Worm (Caenorhabditis elegans): ENCODE results near the gene gln-1.
A peak's percentile ranks its signal among the peaks of the same experiment; 100 is the strongest.

gln-1 gene

DNA sequence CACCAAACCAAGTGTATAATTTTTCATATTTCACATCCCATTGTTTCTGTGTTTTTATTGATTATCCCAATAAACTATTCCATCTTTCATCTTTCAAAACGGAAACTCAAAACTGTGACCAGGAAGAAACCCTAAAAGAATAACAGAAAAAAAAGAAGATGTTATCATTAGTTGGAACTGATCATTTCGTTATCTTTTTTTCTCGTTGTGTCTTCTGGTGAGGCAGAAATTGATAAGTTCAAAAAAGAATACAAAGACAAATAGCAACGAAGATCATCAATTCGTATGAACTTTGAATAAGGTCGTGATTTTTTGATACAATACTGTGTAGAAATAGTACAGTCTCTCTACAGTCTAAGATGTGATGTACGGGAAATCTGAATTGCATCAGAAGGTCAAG, 23.7 kb downstream of the gln-1 start:
- TF ChIP-seq unc-98 (GFP tag; IDR thresholded peaks at IDR 0.05) (no peak), zip-4 (GFP tag; optimal IDR thresholded peaks at IDR 0.05) (no peak), nhr-20 (tag; optimal IDR thresholded peaks at IDR 0.05) (peak; percentile 15), elt-3 (tag; optimal IDR thresholded peaks at IDR 0.05) (peak in 3 of 6 experiments; percentile 41 to 72 (median 66)), lin-14 (GFP tag; optimal IDR thresholded peaks at IDR 0.05) (peak; percentile 48), blmp-1 (tag; optimal IDR thresholded peaks at IDR 0.05) (peak; percentile 44), rnt-1 (tag; optimal IDR thresholded peaks at IDR 0.05) (no peak), lin-35 (GFP tag; optimal IDR thresholded peaks at IDR 0.05) (peak in 1 of 2 experiments; percentile 14), elt-2 (tag; optimal IDR thresholded peaks at IDR 0.05) (peak; percentile 38)

DNA sequence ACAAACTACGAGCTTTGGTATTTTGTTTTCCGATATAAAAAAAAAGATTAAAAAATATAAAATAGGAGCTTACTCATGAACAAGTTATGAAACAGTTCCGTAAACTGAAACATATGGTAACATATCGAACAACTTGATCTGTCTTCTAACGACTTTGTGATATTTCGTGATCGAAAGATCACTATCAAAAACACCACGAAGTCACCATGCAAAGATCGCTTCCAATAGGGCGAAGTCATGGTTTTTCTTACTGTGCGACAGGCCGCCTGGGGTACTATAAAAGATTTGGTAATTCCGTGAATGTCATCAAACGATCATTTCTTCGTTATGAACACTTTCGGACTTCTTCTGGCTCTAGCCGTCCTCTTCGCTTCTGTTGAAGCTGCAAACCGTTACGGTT, 24.6 kb downstream of the gln-1 start, which contains the start of gene C45B2.3:
Gene C45B2.3 (plus strand): TSS at position 301 of the 400 bp plus-strand sequence.
- TF ChIP-seq rnt-1 (tag; optimal IDR thresholded peaks at IDR 0.05) (no peak), nhr-19 (GFP tag; conservative IDR thresholded peaks at IDR 0.05) (no peak), unc-98 (GFP tag; IDR thresholded peaks at IDR 0.05) (no peak), sup-37 (GFP tag; optimal IDR thresholded peaks at IDR 0.05) (no peak), vab-15 (tag; optimal IDR thresholded peaks at IDR 0.05) (no peak), ama-1 (optimal IDR thresholded peaks at IDR 0.05) (no peak), efl-3 (GFP tag; optimal IDR thresholded peaks at IDR 0.05) (no peak), nhr-11 (tag; optimal IDR thresholded peaks at IDR 0.05) (no peak), lin-14 (GFP tag; optimal IDR thresholded peaks at IDR 0.05) (no peak), nhr-76 (tag; optimal IDR thresholded peaks at IDR 0.05) (no peak), ceh-88 (GFP tag; IDR thresholded peaks at IDR 0.05) (no peak), nhr-237 (tag; optimal IDR thresholded peaks at IDR 0.05) (no peak), unc-30 (tag; optimal IDR thresholded peaks at IDR 0.05) (no peak)

DNA sequence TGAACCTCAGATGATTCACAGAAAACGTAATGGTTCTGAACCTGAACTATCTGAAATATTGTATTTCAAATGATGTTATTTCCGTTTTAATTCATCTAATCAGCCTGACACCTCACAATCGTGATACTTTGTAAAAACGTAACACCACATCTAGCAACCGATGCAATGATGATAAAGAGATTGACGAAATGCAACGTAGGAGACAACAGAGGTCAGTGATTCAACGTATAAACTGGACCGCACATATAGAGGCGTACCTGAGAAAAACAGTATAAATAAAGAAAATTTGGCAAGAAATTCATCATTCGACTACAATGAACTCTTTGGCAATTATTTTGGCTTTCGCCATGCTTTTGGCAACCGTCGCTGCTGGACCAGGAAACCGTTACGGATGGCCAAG, 26.4 kb downstream of the gln-1 start, which contains the start of gene C45B2.2:
Gene C45B2.2 (plus strand): TSS at position 301 of the 400 bp plus-strand sequence.
- TF ChIP-seq elt-3 (tag; optimal IDR thresholded peaks at IDR 0.05) (no peak), mef-2 (tag; optimal IDR thresholded peaks at IDR 0.05) (no peak), isw-1 (GFP tag; IDR thresholded peaks at IDR 0.05) (no peak), skn-1 (tag; optimal IDR thresholded peaks at IDR 0.05) (no peak), aha-1 (tag; optimal IDR thresholded peaks at IDR 0.05) (no peak), tlp-1 (tag; optimal IDR thresholded peaks at IDR 0.05) (no peak)

DNA sequence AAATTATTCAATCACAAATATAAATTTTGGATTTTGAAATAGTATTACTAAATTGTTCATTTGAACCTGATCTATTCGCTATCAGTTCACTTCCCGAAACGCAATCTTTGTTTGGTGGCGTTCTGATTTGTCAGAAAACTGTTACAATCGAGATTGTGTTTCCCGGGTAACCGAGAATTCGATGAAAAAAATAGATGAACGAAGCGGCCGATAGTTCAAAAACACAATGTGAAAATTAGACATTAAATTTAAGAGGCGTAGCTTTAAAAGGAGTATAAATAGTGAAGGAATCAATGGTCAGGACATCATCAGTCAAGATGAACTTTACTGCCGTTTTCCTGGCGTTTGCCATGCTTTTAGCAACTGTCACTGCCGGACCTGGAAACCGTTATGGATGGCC, 27.8 kb downstream of the gln-1 start, which contains the start of gene C45B2.1:
Gene C45B2.1 (plus strand): TSS at position 301 of the 400 bp plus-strand sequence.
- TF ChIP-seq elt-3 (tag; optimal IDR thresholded peaks at IDR 0.05) (no peak), zip-4 (GFP tag; optimal IDR thresholded peaks at IDR 0.05) (no peak), nhr-47 (tag; optimal IDR thresholded peaks at IDR 0.05) (no peak), nhr-90 (tag; optimal IDR thresholded peaks at IDR 0.05; ENCODE audit: poor library complexity) (no peak), egl-27 (tag; optimal IDR thresholded peaks at IDR 0.05) (no peak), alr-1 (tag; optimal IDR thresholded peaks at IDR 0.05; ENCODE audit: borderline replicate concordance) (no peak), F16B12.6 (tag; optimal IDR thresholded peaks at IDR 0.05) (no peak), mep-1 (tag; optimal IDR thresholded peaks at IDR 0.05) (no peak), zag-1 (tag; optimal IDR thresholded peaks at IDR 0.05) (no peak), egl-13 (tag; optimal IDR thresholded peaks at IDR 0.05) (no peak), hlh-4 (tag; optimal IDR thresholded peaks at IDR 0.05) (no peak), nhr-237 (tag; optimal IDR thresholded peaks at IDR 0.05) (no peak), ceh-88 (GFP tag; IDR thresholded peaks at IDR 0.05) (no peak)

DNA sequence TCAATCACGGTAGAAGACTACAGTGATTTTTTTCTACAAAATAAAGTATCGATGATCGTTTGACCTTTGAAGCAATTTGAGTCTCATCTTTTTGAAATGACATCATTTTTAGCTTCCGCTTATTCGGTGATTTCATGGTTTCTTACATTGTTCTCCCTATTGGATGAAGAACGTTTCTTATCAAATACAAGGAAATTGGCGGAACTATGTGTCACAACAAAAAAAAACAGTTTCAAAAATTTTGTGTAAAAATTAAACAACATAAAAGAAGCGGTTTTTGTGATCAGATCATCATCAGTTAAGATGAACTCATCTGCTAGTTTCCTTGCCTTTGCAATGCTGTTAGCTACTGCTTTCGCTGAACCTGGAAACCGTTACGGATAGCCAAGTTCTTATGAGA, 29.6 kb downstream of the gln-1 start, which contains the start of gene C45B2.8:
Gene C45B2.8 (plus strand): TSS at position 301 of the 400 bp plus-strand sequence.
- TF ChIP-seq egl-13 (tag; optimal IDR thresholded peaks at IDR 0.05): no peak
- no peak for TF ChIP-seq elt-3 (tag; optimal IDR thresholded peaks at IDR 0.05)
- no peak for TF ChIP-seq pax-3 (tag; optimal IDR thresholded peaks at IDR 0.05)
- no peak for TF ChIP-seq grh-1 (GFP tag; IDR thresholded peaks at IDR 0.05)
- TF ChIP-seq fkh-8 (tag; optimal IDR thresholded peaks at IDR 0.05): no peak
- no peak for TF ChIP-seq sup-37 (GFP tag; optimal IDR thresholded peaks at IDR 0.05)
- no peak for TF ChIP-seq fos-1 (tag; optimal IDR thresholded peaks at IDR 0.05)
